Worm (Caenorhabditis elegans) whole organism, L1 larva: Measurements from ENCODE around the gene frpr-6.

ENCODE experiments used
- C34B4.2 ChIP-seq: sonication (generic microtip); optimal IDR thresholded peaks from 2 replicates; lab custom pipeline; 2017; ENCODE audit warnings: mild to moderate bottlenecking, missing genetic modification characterization, missing compliant biosample characterization
- F16B12.6 ChIP-seq: fragments of 150-350 bp; optimal IDR thresholded peaks from 2 replicates; lab custom pipeline; 2014; ENCODE audit warnings: missing biosample characterization, missing genetic modification characterization
- Y116A8C.19 ChIP-seq: sonication (generic microtip); optimal IDR thresholded peaks from 2 replicates; lab custom pipeline; 2016; ENCODE audit warnings: missing compliant biosample characterization, missing genetic modification characterization, borderline replicate concordance
- blmp-1 ChIP-seq: fragments of 150-350 bp; optimal IDR thresholded peaks from 2 replicates; lab custom pipeline; 2014; ENCODE audit warnings: missing biosample characterization, missing genetic modification characterization
- ceh-8 ChIP-seq: fragments of 200-800 bp; sonication (Bioruptor generic); optimal IDR thresholded peaks from 2 replicates; lab custom pipeline; 2018; ENCODE audit warnings: mild to moderate bottlenecking, missing genetic modification characterization, moderate library complexity, missing compliant biosample characterization
- ceh-88 ChIP-seq: fragments of 200-800 bp; sonication (Bioruptor generic); IDR thresholded peaks from 2 replicates; pipeline ENCODE4 v1.3.6; 2022; ENCODE audit warnings: missing genetic modification characterization, missing compliant biosample characterization
- ceh-90 ChIP-seq: sonication (generic microtip); optimal IDR thresholded peaks from 2 replicates; lab custom pipeline; 2016; ENCODE audit warnings: missing genetic modification characterization, missing compliant biosample characterization
- dpl-1 ChIP-seq, 3 experiments: fragments of 150-350 bp in 2 of 3; sonication (generic microtip) in 1 of 3; optimal IDR thresholded peaks; 2 replicates each; lab custom pipeline; 2014 to 2017; ENCODE audit warnings: missing biosample characterization in 3 of 3, missing genetic modification characterization in 3 of 3, missing genetic modification reagents in 3 of 3
- efl-1 ChIP-seq, 4 experiments: fragments of 150-350 bp; optimal IDR thresholded peaks in 3 of 4; peaks in 1 of 4; 1 replicate in 1 of 4; 2 replicates in 3 of 4; lab custom pipeline; 2014; ENCODE audit warnings: missing biosample characterization in 2 of 4, missing genetic modification characterization in 2 of 4, missing genetic modification reagents in 2 of 4
- egl-13 ChIP-seq: sonication (generic microtip); optimal IDR thresholded peaks from 2 replicates; lab custom pipeline; 2016; ENCODE audit warnings: missing genotype, missing genetic modification reagents, missing genetic modification characterization, missing compliant biosample characterization
- egl-27 ChIP-seq, 2 experiments: fragments of 150-350 bp in 1 of 2; sonication (generic microtip); optimal IDR thresholded peaks; 3 replicates each; lab custom pipeline; 2017 to 2018; ENCODE audit warnings: missing biosample characterization in 2 of 2, missing genetic modification characterization in 2 of 2, missing genetic modification reagents in 2 of 2
- elt-3 ChIP-seq, 6 experiments: fragments of 150-350 bp in 1 of 6; sonication (generic microtip); optimal IDR thresholded peaks; 2 replicates each; lab custom pipeline; 2017 to 2018; ENCODE audit warnings: missing biosample characterization in 6 of 6, missing genetic modification characterization in 6 of 6, inconsistent platforms in 1 of 6
- fkh-4 ChIP-seq: sonication (generic microtip); optimal IDR thresholded peaks from 2 replicates; lab custom pipeline; 2016; ENCODE audit warnings: missing compliant biosample characterization, missing genetic modification characterization, borderline replicate concordance
- fos-1 ChIP-seq: fragments of 150-350 bp; optimal IDR thresholded peaks from 2 replicates; lab custom pipeline; 2014; ENCODE audit warnings: missing biosample characterization, missing genetic modification characterization
- hlh-17 ChIP-seq: fragments of 200-800 bp; sonication (Bioruptor generic); optimal IDR thresholded peaks from 2 replicates; lab custom pipeline; 2018; ENCODE audit warnings: missing genetic modification characterization, mild to moderate bottlenecking, missing compliant biosample characterization, moderate library complexity, borderline replicate concordance
- hlh-4 ChIP-seq: sonication (generic microtip); optimal IDR thresholded peaks from 2 replicates; lab custom pipeline; 2016; ENCODE audit warnings: mild to moderate bottlenecking, missing genetic modification characterization, missing compliant biosample characterization
- hpl-2 ChIP-seq: fragments of 150-350 bp; optimal IDR thresholded peaks from 2 replicates; lab custom pipeline; 2014; ENCODE audit warnings: missing biosample characterization, missing genetic modification reagents, missing genetic modification characterization
- irx-1 ChIP-seq: sonication (generic microtip); optimal IDR thresholded peaks from 2 replicates; lab custom pipeline; 2016; ENCODE audit warnings: missing genetic modification characterization, missing compliant biosample characterization
- jun-1 ChIP-seq: fragments of 150-350 bp; optimal IDR thresholded peaks from 2 replicates; lab custom pipeline; 2014; ENCODE audit warnings: missing biosample characterization, missing genetic modification reagents, missing genetic modification characterization
- lin-13 ChIP-seq: fragments of 150-350 bp; optimal IDR thresholded peaks from 2 replicates; lab custom pipeline; 2014; ENCODE audit warnings: missing biosample characterization, missing genetic modification reagents, missing genetic modification characterization
- lin-14 ChIP-seq: fragments of 200-800 bp; sonication (Bioruptor generic); optimal IDR thresholded peaks from 2 replicates; lab custom pipeline; 2018; ENCODE audit warnings: mild to moderate bottlenecking, missing genetic modification characterization, moderate library complexity, missing compliant biosample characterization
- lin-35 ChIP-seq, 2 experiments: fragments of 150-350 bp; optimal IDR thresholded peaks; 2 replicates each; lab custom pipeline; 2014; ENCODE audit warnings: missing biosample characterization in 2 of 2, missing genetic modification characterization in 2 of 2, missing genetic modification reagents in 2 of 2
- lin-39 ChIP-seq: fragments of 150-350 bp; optimal IDR thresholded peaks from 2 replicates; lab custom pipeline; 2014; ENCODE audit warnings: missing biosample characterization, missing genetic modification reagents, missing genetic modification characterization
- mab-9 ChIP-seq: fragments of 200-800 bp; sonication (Bioruptor generic); IDR thresholded peaks from 2 replicates; pipeline ENCODE4 v1.3.6; 2022; ENCODE audit warnings: missing genetic modification reagents, missing genetic modification characterization, missing compliant biosample characterization
- mef-2 ChIP-seq: fragments of 150-350 bp; optimal IDR thresholded peaks from 2 replicates; lab custom pipeline; 2014; ENCODE audit warnings: missing biosample characterization, missing genetic modification characterization
- nhr-11 ChIP-seq: fragments of 150-350 bp; optimal IDR thresholded peaks from 2 replicates; lab custom pipeline; 2014; ENCODE audit warnings: missing biosample characterization, missing genetic modification characterization
- nhr-20 ChIP-seq: sonication (generic microtip); optimal IDR thresholded peaks from 2 replicates; lab custom pipeline; 2016; ENCODE audit warnings: mild to moderate bottlenecking, missing genetic modification characterization, missing compliant biosample characterization
- nhr-47 ChIP-seq: sonication (generic microtip); optimal IDR thresholded peaks from 2 replicates; lab custom pipeline; 2016; ENCODE audit warnings: mild to moderate bottlenecking, missing genetic modification characterization, moderate library complexity, missing compliant biosample characterization
- nhr-76 ChIP-seq: sonication (generic microtip); optimal IDR thresholded peaks from 2 replicates; lab custom pipeline; 2017; ENCODE audit warnings: missing biosample characterization, missing genetic modification characterization
- nhr-84 ChIP-seq: sonication (generic microtip); optimal IDR thresholded peaks from 2 replicates; lab custom pipeline; 2017; ENCODE audit warnings: missing biosample characterization, missing genetic modification characterization
- nhr-85 ChIP-seq: sonication (generic microtip); peaks from one replicate; lab custom pipeline; 2016; ENCODE audit warnings: missing genetic modification characterization, inconsistent platforms, missing compliant biosample characterization
- nhr-90 ChIP-seq: sonication (generic microtip); optimal IDR thresholded peaks from 2 replicates; lab custom pipeline; 2016; ENCODE audit warnings: mild to moderate bottlenecking, missing genetic modification characterization, missing compliant biosample characterization; ENCODE audit not compliant: poor library complexity
- pag-3 ChIP-seq: sonication (generic microtip); optimal IDR thresholded peaks from 2 replicates; lab custom pipeline; 2017; ENCODE audit warnings: missing genetic modification characterization, mild to moderate bottlenecking, missing compliant biosample characterization, antibody characterized with exemption, borderline replicate concordance; ENCODE audit not compliant: insufficient read depth
- pqm-1 ChIP-seq: sonication (generic microtip); optimal IDR thresholded peaks from 3 replicates; lab custom pipeline; 2017; ENCODE audit warnings: missing biosample characterization, missing genetic modification characterization
- rnt-1 ChIP-seq: sonication (generic microtip); optimal IDR thresholded peaks from 2 replicates; lab custom pipeline; 2016; ENCODE audit warnings: mild to moderate bottlenecking, missing genetic modification characterization, moderate library complexity, missing compliant biosample characterization
- snpc-4 ChIP-seq: fragments of 150-350 bp; optimal IDR thresholded peaks from 2 replicates; lab custom pipeline; 2014; ENCODE audit warnings: missing biosample characterization, missing genetic modification characterization
- snu-23 ChIP-seq: sonication (generic microtip); optimal IDR thresholded peaks from 2 replicates; lab custom pipeline; 2016; ENCODE audit warnings: missing genetic modification characterization, missing compliant biosample characterization
- tbx-2 ChIP-seq: sonication (generic microtip); optimal IDR thresholded peaks from 2 replicates; lab custom pipeline; 2016; ENCODE audit warnings: missing genetic modification characterization, missing compliant biosample characterization
- tlp-1 ChIP-seq: fragments of 150-350 bp; optimal IDR thresholded peaks from 2 replicates; lab custom pipeline; 2014; ENCODE audit warnings: missing biosample characterization, missing genetic modification characterization
- unc-130 ChIP-seq: fragments of 150-350 bp; optimal IDR thresholded peaks from 2 replicates; lab custom pipeline; 2017; ENCODE audit warnings: missing biosample characterization, missing genetic modification characterization, inconsistent platforms
- unc-62 ChIP-seq: fragments of 150-350 bp; optimal IDR thresholded peaks from 2 replicates; lab custom pipeline; 2014; ENCODE audit warnings: missing biosample characterization, missing genetic modification reagents, missing genetic modification characterization
- unc-86 ChIP-seq: sonication (generic microtip); optimal IDR thresholded peaks from 2 replicates; lab custom pipeline; 2016; ENCODE audit warnings: missing genetic modification characterization, missing compliant biosample characterization
- vab-15 ChIP-seq: sonication (generic microtip); optimal IDR thresholded peaks from 2 replicates; lab custom pipeline; 2017; ENCODE audit warnings: missing genotype, mild to moderate bottlenecking, missing genetic modification characterization, missing compliant biosample characterization
- xbp-1 ChIP-seq: sonication (generic microtip); optimal IDR thresholded peaks from 2 replicates; lab custom pipeline; 2016; ENCODE audit warnings: missing genetic modification characterization, missing compliant biosample characterization
- zip-4 ChIP-seq: fragments of 200-800 bp; sonication (Bioruptor generic); optimal IDR thresholded peaks from 2 replicates; lab custom pipeline; 2018; ENCODE audit warnings: mild to moderate bottlenecking, missing genetic modification characterization, moderate library complexity, missing compliant biosample characterization

frpr-6 gene

DNA sequence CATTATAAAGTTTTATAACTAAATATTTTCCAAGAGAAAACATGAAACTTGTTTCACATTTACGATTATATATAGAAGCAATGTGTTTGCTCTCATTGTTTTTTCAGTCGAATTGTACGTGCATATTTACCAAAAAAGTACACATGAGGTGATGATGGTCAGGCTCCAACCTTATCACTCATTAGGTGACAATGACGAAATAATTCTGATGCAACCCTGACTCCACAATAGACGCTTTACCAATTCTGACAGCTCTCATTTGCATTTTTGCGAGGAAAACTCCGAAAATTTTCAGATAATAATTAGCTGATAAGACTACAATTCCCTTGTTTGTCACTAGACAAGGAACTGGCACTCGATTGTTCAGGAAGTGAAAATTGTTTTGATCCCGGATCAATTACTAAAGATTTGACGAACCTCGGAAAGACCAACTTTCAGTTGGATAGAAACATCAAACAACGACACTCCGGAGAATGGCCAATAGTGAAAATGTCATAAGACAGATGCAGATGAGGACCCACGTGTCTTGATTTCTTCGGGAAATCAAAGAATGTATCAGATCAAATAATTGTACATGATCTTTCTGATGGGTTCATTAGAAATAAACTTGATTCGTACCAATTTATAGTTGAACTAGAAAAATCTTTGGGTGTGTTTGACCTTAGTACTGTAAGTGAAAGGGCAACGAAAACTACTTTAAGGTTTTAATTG, 22.0 kb downstream of the frpr-6 start (continued):
- peak; percentile 26 for TF ChIP-seq jun-1
- no peak for TF ChIP-seq pag-3
- TF ChIP-seq snpc-4 (tag; lab: Kevin White, UChicago) = no peak
- no peak for TF ChIP-seq ceh-88 (GFP tag; lab: Robert Waterston, UW)
- TF ChIP-seq egl-27 (tag; optimal IDR thresholded peaks at IDR 0.05; lab: Kevin White, UChicago) = no peak
- no peak for TF ChIP-seq hpl-2
- no peak for TF ChIP-seq vab-15
- TF ChIP-seq snu-23 (GFP tag; lab: Kevin White, UChicago) = peak; percentile 37
- TF ChIP-seq zip-4 (GFP tag; lab: Kevin White, UChicago) = no peak
- TF ChIP-seq lin-35 (GFP tag; optimal IDR thresholded peaks at IDR 0.05; lab: Kevin White, UChicago) = peak in 1 of 2 experiments; percentile 70
- peak; percentile 81 for TF ChIP-seq nhr-20
- no peak for TF ChIP-seq mab-9
- TF ChIP-seq elt-3 (tag; optimal IDR thresholded peaks at IDR 0.05; lab: Kevin White, UChicago) = peak in 1 of 6 experiments; percentile 69

DNA sequence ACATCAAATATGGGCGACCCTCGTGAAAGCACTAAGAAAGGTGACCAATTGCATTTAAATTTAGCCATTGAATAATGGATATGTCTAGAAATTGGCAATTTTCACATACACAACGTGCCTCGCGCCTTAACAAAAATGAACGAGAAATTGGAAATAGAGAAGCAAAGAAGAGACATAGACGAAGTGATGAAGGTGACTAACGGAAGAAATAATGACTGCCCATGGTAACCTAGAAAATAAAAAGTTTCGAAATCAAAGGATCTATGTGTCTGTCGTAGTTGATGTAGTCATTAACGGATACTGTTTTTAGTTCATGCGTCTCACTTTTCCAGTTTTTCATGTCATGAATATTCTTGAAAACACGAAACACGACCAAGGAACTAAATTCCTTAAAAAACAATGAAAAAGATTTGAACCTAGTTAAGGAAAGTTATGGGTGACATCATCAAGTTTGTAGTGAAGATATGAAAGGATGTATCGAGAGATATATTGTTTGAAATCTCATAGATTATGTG, 22.8 kb downstream of the frpr-6 start:
- peak; percentile 3 for TF ChIP-seq fos-1
- TF ChIP-seq efl-1 (optimal IDR thresholded peaks at IDR 0.05; lab: Kevin White, UChicago) = no peak
- TF ChIP-seq efl-1 (GFP tag; optimal IDR thresholded peaks at IDR 0.05 in 1 of 2; lab: Kevin White, UChicago) = peak in 1 of 2 experiments; percentile 73
- no peak for TF ChIP-seq unc-86 (tag; lab: Kevin White, UChicago)
- TF ChIP-seq blmp-1 (tag; lab: Kevin White, UChicago) = peak; percentile 25
- peak; percentile 90 for TF ChIP-seq nhr-85 (tag; lab: Kevin White, UChicago)
- TF ChIP-seq unc-62 (GFP tag; lab: Kevin White, UChicago) = no peak
- TF ChIP-seq pqm-1 = no peak
- no peak for TF ChIP-seq hpl-2
- TF ChIP-seq hlh-4 (tag; lab: Kevin White, UChicago) = no peak
- TF ChIP-seq fkh-4 (tag; lab: Kevin White, UChicago) = no peak
- TF ChIP-seq lin-14 (GFP tag; lab: Kevin White, UChicago) = peak; percentile 32

DNA sequence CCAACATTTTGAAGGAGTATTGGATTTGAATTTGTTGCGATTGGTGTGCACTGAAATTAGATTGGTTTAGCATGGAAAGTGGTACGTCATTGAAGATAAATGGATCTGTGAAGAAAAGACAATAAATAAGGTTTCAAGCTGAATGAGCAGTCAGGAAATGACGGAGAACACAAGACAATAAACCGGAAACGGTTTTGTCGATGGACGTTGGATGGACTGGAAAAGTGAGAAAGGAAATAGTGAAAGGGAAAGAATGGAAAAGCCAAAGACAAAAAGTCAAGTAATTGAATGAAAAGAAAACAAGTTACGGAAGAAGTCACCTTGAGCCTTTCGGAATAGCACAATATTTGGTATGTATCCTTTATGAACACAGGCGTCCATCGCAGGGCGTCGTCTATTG, 24.7 kb downstream of the frpr-6 start, which contains the start of gene T27E4.7:
TSS of gene T27E4.7 (minus strand) at position 50 of the 400 bp plus-strand sequence.
- TF ChIP-seq lin-35 (GFP tag; optimal IDR thresholded peaks at IDR 0.05; lab: Kevin White, UChicago) = no peak
- no peak for TF ChIP-seq efl-1 (optimal IDR thresholded peaks at IDR 0.05; lab: Kevin White, UChicago)
- peak in 1 of 2 experiments; percentile 86 for TF ChIP-seq efl-1 (GFP tag; optimal IDR thresholded peaks at IDR 0.05 in 1 of 2; lab: Kevin White, UChicago)
- no peak for TF ChIP-seq dpl-1 (GFP tag; optimal IDR thresholded peaks at IDR 0.05; lab: Kevin White, UChicago)
- no peak for TF ChIP-seq mab-9
- no peak for TF ChIP-seq ceh-90 (tag; lab: Kevin White, UChicago)

DNA sequence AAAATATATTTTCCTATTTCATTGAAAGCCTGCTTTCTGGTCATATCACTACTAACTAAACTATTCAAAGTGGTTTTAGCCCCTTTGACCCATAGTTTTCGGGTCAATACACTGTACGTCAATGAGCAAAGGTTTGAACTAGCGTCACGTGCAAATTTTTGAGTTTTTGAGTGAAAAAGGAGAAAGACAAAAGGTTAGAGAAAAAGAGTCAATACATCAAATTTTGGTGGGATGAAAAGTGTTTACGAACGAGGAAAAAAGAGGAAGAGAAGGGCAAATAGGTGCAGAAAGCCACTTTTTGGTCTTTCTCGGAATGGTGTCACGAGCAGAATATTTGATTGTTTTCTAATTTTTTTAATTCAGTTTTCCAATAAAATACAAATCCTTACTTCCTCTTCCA, 25.1 kb downstream of the frpr-6 start:
- TF ChIP-seq nhr-90 (tag; lab: Kevin White, UChicago) (peak; percentile 38), snpc-4 (tag; lab: Kevin White, UChicago) (no peak), Y116A8C.19 (tag; lab: Kevin White, UChicago) (no peak), lin-39 (no peak), nhr-47 (tag; lab: Kevin White, UChicago) (peak; percentile 47), tbx-2 (tag; lab: Kevin White, UChicago) (no peak), dpl-1 (GFP tag; optimal IDR thresholded peaks at IDR 0.05; lab: Kevin White, UChicago) (no peak), lin-13 (GFP tag; lab: Kevin White, UChicago) (peak; percentile 18), rnt-1 (no peak), egl-13 (tag; lab: Kevin White, UChicago) (no peak), hlh-4 (tag; lab: Kevin White, UChicago) (no peak), nhr-84 (tag; lab: Kevin White, UChicago) (no peak), irx-1 (tag; lab: Kevin White, UChicago) (no peak), C34B4.2 (tag; lab: Kevin White, UChicago) (no peak), F16B12.6 (tag; lab: Kevin White, UChicago) (no peak), xbp-1 (tag; lab: Kevin White, UChicago) (no peak), nhr-11 (tag; lab: Kevin White, UChicago) (no peak), jun-1 (no peak), mef-2 (tag; lab: Kevin White, UChicago) (no peak), nhr-76 (tag; lab: Kevin White, UChicago) (no peak), tlp-1 (tag; lab: Kevin White, UChicago) (no peak), ceh-8 (GFP tag; lab: Kevin White, UChicago) (no peak), unc-130 (tag; lab: Kevin White, UChicago) (no peak), hlh-17 (GFP tag; lab: Kevin White, UChicago) (no peak), zip-4 (GFP tag; lab: Kevin White, UChicago) (no peak)
